Worm (Caenorhabditis elegans): ENCODE measurements around the gene srw-3.

DNA sequence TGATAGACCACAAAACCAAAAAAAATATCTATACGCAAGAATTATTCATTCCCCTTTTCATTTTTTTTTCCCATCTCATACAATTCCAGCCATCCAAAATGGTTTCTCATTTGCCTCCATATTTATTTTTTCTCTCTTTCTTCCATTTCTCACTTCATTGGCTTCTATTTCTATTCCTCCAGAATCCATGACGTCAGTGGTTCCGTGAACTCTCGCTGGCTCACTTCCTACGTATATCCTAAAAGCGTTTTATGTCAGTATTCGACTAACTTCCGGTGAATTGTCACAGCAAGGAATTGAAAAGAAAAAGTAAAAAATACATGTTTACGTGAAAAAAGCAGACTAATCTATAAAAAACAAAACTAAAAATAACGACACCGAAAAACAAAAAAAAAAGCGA is 21.5 kb downstream of the srw-3 start:
- TF ChIP-seq klf-2 (GFP tag; conservative IDR thresholded peaks at IDR 0.05) (no peak), flt-1 (GFP tag; IDR thresholded peaks at IDR 0.05) (no peak), ztf-29 (GFP tag; IDR thresholded peaks at IDR 0.05) (no peak), tab-1 (GFP tag; IDR thresholded peaks at IDR 0.05) (no peak), cog-1 (tag; optimal IDR thresholded peaks at IDR 0.05) (no peak), ref-1 (GFP tag; conservative IDR thresholded peaks at IDR 0.05) (no peak), T22C8.4 (GFP tag; IDR thresholded peaks at IDR 0.05) (no peak), med-1 (GFP tag; optimal IDR thresholded peaks at IDR 0.05; ENCODE audit: insufficient read depth) (no peak), ztf-23 (GFP tag; IDR thresholded peaks at IDR 0.05) (no peak)

Data from whole organism, midembryonic.